Worm (Caenorhabditis elegans): ENCODE data around the gene C04B4.2.

Gene C04B4.2

ce11 chrX:12320737-12321136 lies 37.7 kb downstream of the C04B4.2 start, which contains the start of gene ceh-40:
ceh-40 (minus strand) TSS chrX:12320777.
- TF ChIP-seq ekl-4 (GFP tag; IDR thresholded peaks at IDR 0.05) (no peak), unc-62 (GFP tag; optimal IDR thresholded peaks at IDR 0.05) (peak; percentile 5)

ce11 chrX:12321357-12321756 lies 38.3 kb downstream of the C04B4.2 start, which contains the start of gene F17A2.13:
F17A2.13 (plus strand) TSS chrX:12321657.
- TF ChIP-seq ztf-22 (GFP tag; optimal IDR thresholded peaks at IDR 0.05) (no peak), hsf-1 (GFP tag; IDR thresholded peaks at IDR 0.05) (no peak), rec-8 (tag; optimal IDR thresholded peaks at IDR 0.05) (no peak), K11D2.4 (GFP tag; IDR thresholded peaks at IDR 0.05) (no peak), ama-1 (optimal IDR thresholded peaks at IDR 0.05) (no peak), ama-1 (GFP tag; optimal IDR thresholded peaks at IDR 0.05) (no peak), nfya-1 (tag; optimal IDR thresholded peaks at IDR 0.05; ENCODE audit: borderline replicate concordance, insufficient read depth) (no peak), nfya-2 (GFP tag; IDR thresholded peaks at IDR 0.05) (no peak), tbx-9 (tag; optimal IDR thresholded peaks at IDR 0.05; ENCODE audit: borderline replicate concordance) (no peak), K12H6.12 (tag; optimal IDR thresholded peaks at IDR 0.05) (no peak), efl-1 (GFP tag; optimal IDR thresholded peaks at IDR 0.05) (no peak), attf-3 (GFP tag; conservative IDR thresholded peaks at IDR 0.05) (no peak), ztf-3 (GFP tag; optimal IDR thresholded peaks at IDR 0.05) (no peak), ceh-79 (tag; optimal IDR thresholded peaks at IDR 0.05) (no peak)

ce11 chrX:12323439-12323838 lies 40.4 kb downstream of the C04B4.2 start, which contains the start of gene srd-40:
srd-40 (plus strand) TSS chrX:12323739.
- TF ChIP-seq F39B2.1 (GFP tag; IDR thresholded peaks at IDR 0.05) (no peak), sdz-38 (tag; optimal IDR thresholded peaks at IDR 0.05) (no peak), nfya-1 (tag; optimal IDR thresholded peaks at IDR 0.05; ENCODE audit: borderline replicate concordance, insufficient read depth) (no peak), die-1 (tag; optimal IDR thresholded peaks at IDR 0.05) (no peak), snpc-1.3 (tag; optimal IDR thresholded peaks at IDR 0.05; ENCODE audit: insufficient read depth) (no peak), lag-1 (GFP tag; IDR thresholded peaks at IDR 0.05) (no peak), dox-1 (GFP tag; IDR thresholded peaks at IDR 0.05) (no peak), ztf-22 (GFP tag; optimal IDR thresholded peaks at IDR 0.05) (no peak), ztf-18 (tag; optimal IDR thresholded peaks at IDR 0.05) (no peak), nfya-2 (GFP tag; IDR thresholded peaks at IDR 0.05) (no peak), lin-54 (GFP tag; optimal IDR thresholded peaks at IDR 0.05) (no peak), mes-4 (tag; optimal IDR thresholded peaks at IDR 0.05) (no peak), efl-1 (GFP tag; optimal IDR thresholded peaks at IDR 0.05) (no peak), Y56A3A.18 (GFP tag; IDR thresholded peaks at IDR 0.05) (no peak), ets-4 (GFP tag; optimal IDR thresholded peaks at IDR 0.05) (no peak), let-526 (GFP tag; IDR thresholded peaks at IDR 0.05) (no peak), F57A8.1 (GFP tag; optimal IDR thresholded peaks at IDR 0.05) (no peak), egl-44 (GFP tag; IDR thresholded peaks at IDR 0.05) (no peak), mcd-1 (GFP tag; IDR thresholded peaks at IDR 0.05) (no peak)

ce11 chrX:12326424-12326823 lies 43.3 kb downstream of the C04B4.2 start, which contains the start of gene srd-41:
srd-41 (plus strand) TSS chrX:12326724.
- TF ChIP-seq ceh-100 (GFP tag; IDR thresholded peaks at IDR 0.05) (no peak), B0035.1 (tag; optimal IDR thresholded peaks at IDR 0.05) (no peak), akir-1 (GFP tag; optimal IDR thresholded peaks at IDR 0.05) (no peak), let-526 (GFP tag; IDR thresholded peaks at IDR 0.05) (no peak), madf-8 (GFP tag; conservative IDR thresholded peaks at IDR 0.05) (no peak), F57C9.4 (tag; optimal IDR thresholded peaks at IDR 0.05) (no peak), C06A6.2 (GFP tag; conservative IDR thresholded peaks at IDR 0.05) (no peak)
